Worm (Caenorhabditis elegans): ENCODE results near the gene spex-3.

Gene spex-3

ce11 chrIII:1705799-1706198, 3.6 kb upstream of the spex-3 start, which contains the start of the genes fbxa-13 and Y22D7AR.2:
TSS of gene fbxa-13 (minus strand) at chrIII:1705899.
TSS of gene Y22D7AR.2 (plus strand) at chrIII:1705946.
- no peak for TF ChIP-seq aly-2 (tag; optimal IDR thresholded peaks at IDR 0.05)
- TF ChIP-seq nhr-6 (tag; optimal IDR thresholded peaks at IDR 0.05): no peak
- TF ChIP-seq aha-1 (tag): no peak
- no peak for TF ChIP-seq mdt-29 (GFP tag; IDR thresholded peaks at IDR 0.05)
- TF ChIP-seq pqm-1 (tag; optimal IDR thresholded peaks at IDR 0.05): peak; percentile 6

DNA sequence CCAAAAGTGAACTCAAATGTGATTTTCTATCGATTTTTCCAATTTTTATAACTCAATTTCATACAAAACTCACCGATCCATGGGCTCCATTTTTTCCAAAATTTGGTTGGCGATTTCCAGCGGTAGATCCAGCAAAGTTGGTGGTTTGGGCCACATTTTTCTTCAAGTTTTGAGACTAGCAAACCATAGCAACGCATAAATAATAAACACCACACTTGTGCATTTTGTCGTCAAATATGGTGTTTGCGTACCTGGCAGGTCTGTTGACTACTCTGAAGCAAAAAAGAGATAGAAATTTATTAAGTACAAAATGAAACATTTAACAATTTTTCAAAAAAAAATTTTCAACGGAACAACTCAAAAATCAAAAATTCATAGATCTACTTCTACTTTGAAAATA, 3.1 kb upstream of the spex-3 start:
- TF ChIP-seq ceh-62 (tag; optimal IDR thresholded peaks at IDR 0.05) (no peak), zag-1 (tag; optimal IDR thresholded peaks at IDR 0.05) (no peak), ama-1 (optimal IDR thresholded peaks at IDR 0.05) (no peak), lin-38 (GFP tag; IDR thresholded peaks at IDR 0.05) (no peak), hlh-11 (tag; optimal IDR thresholded peaks at IDR 0.05) (no peak), snpc-1.2 (GFP tag; IDR thresholded peaks at IDR 0.05) (no peak), attf-4 (tag; optimal IDR thresholded peaks at IDR 0.05) (no peak), nhr-111 (GFP tag; optimal IDR thresholded peaks at IDR 0.05) (no peak), egl-27 (tag; optimal IDR thresholded peaks at IDR 0.05) (no peak), F44E2.7 (GFP tag; IDR thresholded peaks at IDR 0.05) (no peak), hmg-1.1 (GFP tag; IDR thresholded peaks at IDR 0.05) (0 out of 2 replicates have a peak, but pooled peaks have one; percentile 30), hlh-30 (tag; optimal IDR thresholded peaks at IDR 0.05; ENCODE audit: insufficient read depth) (no peak), Y5F2A.4 (GFP tag; optimal IDR thresholded peaks at IDR 0.05) (no peak), saeg-2 (GFP tag; IDR thresholded peaks at IDR 0.05) (no peak), ceh-20 (GFP tag; IDR thresholded peaks at IDR 0.05) (no peak), dmd-6 (GFP tag; IDR thresholded peaks at IDR 0.05) (no peak), aha-1 (tag) (peak; percentile 81), Y75B8A.6 (GFP tag; IDR thresholded peaks at IDR 0.05) (no peak), daf-16 (GFP tag; optimal IDR thresholded peaks at IDR 0.05) (no peak), daf-16 (tag; optimal IDR thresholded peaks at IDR 0.05) (no peak), F49E8.2 (tag; optimal IDR thresholded peaks at IDR 0.05; ENCODE audit: borderline replicate concordance) (no peak), spr-3 (GFP tag; optimal IDR thresholded peaks at IDR 0.05) (no peak), zfp-2 (tag; optimal IDR thresholded peaks at IDR 0.05) (no peak), rbr-2 (tag; optimal IDR thresholded peaks at IDR 0.05) (no peak), D1046.2 (GFP tag; IDR thresholded peaks at IDR 0.05) (no peak), jun-1 (tag; optimal IDR thresholded peaks at IDR 0.05) (no peak), nhr-42 (GFP tag; IDR thresholded peaks at IDR 0.05) (no peak), lin-15B (tag; optimal IDR thresholded peaks at IDR 0.05) (no peak), R02D3.7 (tag; optimal IDR thresholded peaks at IDR 0.05) (no peak), dpl-1 (GFP tag; optimal IDR thresholded peaks at IDR 0.05) (peak; percentile 28), nhr-77 (tag; optimal IDR thresholded peaks at IDR 0.05) (peak; percentile 36), ZK546.5 (tag; optimal IDR thresholded peaks at IDR 0.05) (no peak)

DNA sequence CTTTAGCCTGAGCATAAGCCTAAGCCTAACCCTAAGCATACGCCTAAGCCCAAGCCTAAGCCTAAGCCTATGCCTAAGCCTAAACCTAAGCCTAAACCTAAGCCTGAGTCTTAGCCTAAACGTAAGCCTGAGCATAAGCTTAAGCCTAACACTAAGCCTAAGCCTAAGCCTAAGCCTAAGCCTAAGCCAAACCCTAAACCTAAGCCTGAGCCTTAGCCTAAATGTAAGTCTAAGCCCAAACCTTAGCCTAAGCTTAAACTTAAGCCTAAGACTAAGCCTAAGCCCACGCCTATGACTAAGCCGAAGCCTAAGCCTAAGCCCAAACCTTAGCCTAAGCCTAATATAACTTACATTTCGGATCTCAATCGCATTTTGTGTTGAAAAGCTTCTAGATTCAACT, 1.8 kb upstream of the spex-3 start:
- no peak for TF ChIP-seq sdz-12 (GFP tag; optimal IDR thresholded peaks at IDR 0.05)
- TF ChIP-seq zip-11 (GFP tag; IDR thresholded peaks at IDR 0.05): no peak
- TF ChIP-seq lin-13 (GFP tag; optimal IDR thresholded peaks at IDR 0.05): no peak
- TF ChIP-seq T26A8.4 (GFP tag; IDR thresholded peaks at IDR 0.05): no peak
- 0 out of 2 replicates have a peak, but pooled peaks have one; percentile 42 for TF ChIP-seq D1046.2 (GFP tag; IDR thresholded peaks at IDR 0.05)

ce11 chrIII:1698842-1699241, 3.4 kb downstream of the spex-3 start, which contains the start of gene fbxa-74:
TSS of gene fbxa-74 (minus strand) at chrIII:1698986.
- peak; percentile 41 for TF ChIP-seq dve-1 (tag; optimal IDR thresholded peaks at IDR 0.05; ENCODE audit: insufficient read depth)
- TF ChIP-seq nhr-28 (tag; optimal IDR thresholded peaks at IDR 0.05): peak; percentile 56
- TF ChIP-seq pqm-1 (tag; optimal IDR thresholded peaks at IDR 0.05): peak; percentile 87
- peak; percentile 76 for TF ChIP-seq dmd-6 (GFP tag; IDR thresholded peaks at IDR 0.05)
- TF ChIP-seq ztf-7 (tag; optimal IDR thresholded peaks at IDR 0.05): no peak
- peak; percentile 36 for TF ChIP-seq hlh-11 (tag; optimal IDR thresholded peaks at IDR 0.05)
- TF ChIP-seq unc-62 (GFP tag; optimal IDR thresholded peaks at IDR 0.05 in 1 of 2): no peak
- TF ChIP-seq unc-62 (tag; optimal IDR thresholded peaks at IDR 0.05): no peak
- TF ChIP-seq nhr-6 (tag; optimal IDR thresholded peaks at IDR 0.05): peak; percentile 86

Measured in whole organism, L4 larva.